Worm (Caenorhabditis elegans) whole organism, L2 larva: ENCODE results near the gene ari-2.

Source experiments
- C34F6.9 ChIP-seq: fragments of 150-350 bp; optimal IDR thresholded peaks from 2 replicates; lab custom pipeline; 2014; ENCODE audit warnings: missing biosample characterization, missing genetic modification characterization
- F13H6.1 ChIP-seq: sonication (generic microtip); optimal IDR thresholded peaks from 2 replicates; lab custom pipeline; 2016; ENCODE audit warnings: missing genetic modification characterization, missing compliant biosample characterization
- R02D3.7 ChIP-seq: fragments of 150-350 bp; optimal IDR thresholded peaks from 2 replicates; lab custom pipeline; 2014; ENCODE audit warnings: missing biosample characterization, missing genetic modification characterization
- Y55F3AM.14 ChIP-seq: fragments of 200-800 bp; sonication (Bioruptor generic); optimal IDR thresholded peaks from 2 replicates; lab custom pipeline; 2018; ENCODE audit warnings: mild to moderate bottlenecking, missing genetic modification characterization, missing compliant biosample characterization
- ZK546.5 ChIP-seq: sonication (generic microtip); optimal IDR thresholded peaks from 2 replicates; lab custom pipeline; 2017; ENCODE audit warnings: missing biosample characterization, missing genetic modification characterization
- aly-2 ChIP-seq: fragments of 150-350 bp; optimal IDR thresholded peaks from 2 replicates; lab custom pipeline; 2014; ENCODE audit warnings: missing biosample characterization, missing genetic modification characterization
- ama-1 ChIP-seq: fragments of 150-350 bp; optimal IDR thresholded peaks from 2 replicates; lab custom pipeline; 2018; ENCODE audit warnings: inconsistent platforms
- blmp-1 ChIP-seq: sonication (generic microtip); optimal IDR thresholded peaks from 2 replicates; lab custom pipeline; 2017; ENCODE audit warnings: missing genetic modification characterization, mild to moderate bottlenecking, missing compliant biosample characterization, antibody characterized with exemption, moderate library complexity; ENCODE audit not compliant: insufficient read depth
- ceh-16 ChIP-seq: fragments of 150-350 bp; optimal IDR thresholded peaks from 2 replicates; lab custom pipeline; 2014; ENCODE audit warnings: missing biosample characterization, missing genetic modification characterization
- ceh-82 ChIP-seq: fragments of 150-350 bp; optimal IDR thresholded peaks from 2 replicates; lab custom pipeline; 2014; ENCODE audit warnings: missing biosample characterization, missing genetic modification characterization
- crh-2 ChIP-seq: sonication (generic microtip); optimal IDR thresholded peaks from 2 replicates; lab custom pipeline; 2017; ENCODE audit warnings: missing biosample characterization, missing genetic modification characterization
- dmd-4 ChIP-seq: sonication (generic microtip); optimal IDR thresholded peaks from 2 replicates; lab custom pipeline; 2017; ENCODE audit warnings: missing biosample characterization, missing genetic modification characterization
- egl-27 ChIP-seq: sonication (generic microtip); optimal IDR thresholded peaks from 3 replicates; lab custom pipeline; 2017; ENCODE audit warnings: missing biosample characterization, missing genetic modification reagents, missing genetic modification characterization
- elt-1 ChIP-seq: fragments of 150-350 bp; optimal IDR thresholded peaks from 2 replicates; lab custom pipeline; 2014; ENCODE audit warnings: missing biosample characterization, missing genetic modification characterization
- fos-1 ChIP-seq: fragments of 150-350 bp; optimal IDR thresholded peaks from 2 replicates; lab custom pipeline; 2014; ENCODE audit warnings: missing biosample characterization, missing genetic modification characterization
- gmeb-1 ChIP-seq: fragments of 150-350 bp; optimal IDR thresholded peaks from 2 replicates; lab custom pipeline; 2014; ENCODE audit warnings: missing biosample characterization, missing genetic modification characterization
- lin-11 ChIP-seq: fragments of 150-350 bp; sonication (generic microtip); optimal IDR thresholded peaks from 2 replicates; lab custom pipeline; 2014; ENCODE audit warnings: missing biosample characterization, missing genetic modification characterization, inconsistent platforms, mixed read lengths
- lin-13 ChIP-seq: fragments of 150-350 bp; optimal IDR thresholded peaks from 2 replicates; lab custom pipeline; 2014; ENCODE audit warnings: missing biosample characterization, missing genetic modification reagents, missing genetic modification characterization
- lin-39 ChIP-seq: fragments of 150-350 bp; optimal IDR thresholded peaks from 2 replicates; lab custom pipeline; 2014; ENCODE audit warnings: missing biosample characterization, missing genetic modification reagents, missing genetic modification characterization
- lsy-2 ChIP-seq, 2 experiments: fragments of 150-350 bp in 1 of 2; sonication (generic microtip) in 1 of 2; optimal IDR thresholded peaks; 2 replicates each; lab custom pipeline; 2014 to 2017; ENCODE audit warnings: missing biosample characterization in 2 of 2, missing genetic modification characterization in 2 of 2
- mbf-1 ChIP-seq: sonication (generic microtip); optimal IDR thresholded peaks from 2 replicates; lab custom pipeline; 2017; ENCODE audit warnings: missing biosample characterization, missing genetic modification characterization
- mdl-1 ChIP-seq, 2 experiments: fragments of 150-350 bp in 1 of 2; sonication (generic microtip) in 1 of 2; optimal IDR thresholded peaks; 2 replicates each; lab custom pipeline; 2017; ENCODE audit warnings: missing biosample characterization in 2 of 2, missing genetic modification characterization in 2 of 2
- nhr-10 ChIP-seq: sonication (generic microtip); optimal IDR thresholded peaks from 2 replicates; lab custom pipeline; 2017; ENCODE audit warnings: missing biosample characterization, missing genetic modification characterization
- nhr-11 ChIP-seq: fragments of 150-350 bp; optimal IDR thresholded peaks from 2 replicates; lab custom pipeline; 2014; ENCODE audit warnings: missing biosample characterization, missing genetic modification characterization
- nhr-12 ChIP-seq: fragments of 150-350 bp; optimal IDR thresholded peaks from 2 replicates; lab custom pipeline; 2014; ENCODE audit warnings: missing biosample characterization, missing genetic modification characterization
- nhr-129 ChIP-seq: fragments of 150-350 bp; optimal IDR thresholded peaks from 2 replicates; lab custom pipeline; 2014; ENCODE audit warnings: missing biosample characterization, missing genetic modification characterization
- nhr-23 ChIP-seq: fragments of 150-350 bp; optimal IDR thresholded peaks from 2 replicates; lab custom pipeline; 2014; ENCODE audit warnings: missing biosample characterization, missing genetic modification reagents, missing genetic modification characterization
- nhr-237 ChIP-seq: fragments of 150-350 bp; optimal IDR thresholded peaks from 2 replicates; lab custom pipeline; 2014; ENCODE audit warnings: missing biosample characterization, missing genetic modification characterization
- nhr-25 ChIP-seq: fragments of 150-350 bp; sonication (generic microtip); optimal IDR thresholded peaks from 3 replicates; lab custom pipeline; 2014; ENCODE audit warnings: missing biosample characterization, missing genetic modification characterization
- nhr-6 ChIP-seq: fragments of 150-350 bp; optimal IDR thresholded peaks from 2 replicates; lab custom pipeline; 2014; ENCODE audit warnings: missing biosample characterization, missing genetic modification characterization
- nhr-77 ChIP-seq: fragments of 150-350 bp; optimal IDR thresholded peaks from 2 replicates; lab custom pipeline; 2014; ENCODE audit warnings: missing biosample characterization, missing genetic modification characterization
- peb-1 ChIP-seq: fragments of 150-350 bp; optimal IDR thresholded peaks from 2 replicates; lab custom pipeline; 2014; ENCODE audit warnings: missing biosample characterization, missing genetic modification characterization
- sem-4 ChIP-seq: fragments of 150-350 bp; optimal IDR thresholded peaks from 2 replicates; lab custom pipeline; 2014; ENCODE audit warnings: missing biosample characterization, missing genetic modification reagents, missing genetic modification characterization
- skn-1 ChIP-seq: sonication (generic microtip); optimal IDR thresholded peaks from 2 replicates; lab custom pipeline; 2017; ENCODE audit warnings: missing biosample characterization, missing genetic modification characterization
- sma-3 ChIP-seq: sonication (generic microtip); optimal IDR thresholded peaks from 2 replicates; lab custom pipeline; 2016; ENCODE audit warnings: missing genetic modification reagents, missing genetic modification characterization, missing compliant biosample characterization
- sma-9 ChIP-seq, 2 experiments: fragments of 150-350 bp in 1 of 2; sonication (generic microtip) in 1 of 2; optimal IDR thresholded peaks; 2 replicates each; lab custom pipeline; 2014 to 2016; ENCODE audit warnings: missing genetic modification characterization in 2 of 2, mild to moderate bottlenecking in 1 of 2, missing biosample characterization in 1 of 2, missing compliant biosample characterization in 1 of 2, missing genetic modification reagents in 1 of 2, moderate library complexity in 1 of 2
- snpc-4 ChIP-seq: fragments of 150-350 bp; optimal IDR thresholded peaks from 2 replicates; lab custom pipeline; 2014; ENCODE audit warnings: missing biosample characterization, missing genetic modification characterization
- unc-39 ChIP-seq: fragments of 150-350 bp; optimal IDR thresholded peaks from 2 replicates; lab custom pipeline; 2014; ENCODE audit warnings: missing biosample characterization, missing genetic modification characterization
- unc-55 ChIP-seq: fragments of 150-350 bp; sonication (generic microtip); optimal IDR thresholded peaks from 3 replicates; lab custom pipeline; 2014; ENCODE audit warnings: missing biosample characterization, missing genetic modification reagents, missing genetic modification characterization
- unc-62 ChIP-seq: fragments of 150-350 bp; optimal IDR thresholded peaks from 2 replicates; lab custom pipeline; 2014; ENCODE audit warnings: missing biosample characterization, missing genetic modification reagents, missing genetic modification characterization
- zag-1 ChIP-seq: fragments of 150-350 bp; optimal IDR thresholded peaks from 2 replicates; lab custom pipeline; 2014; ENCODE audit warnings: missing biosample characterization, missing genetic modification characterization
- ztf-1 ChIP-seq: fragments of 200-800 bp; sonication (Bioruptor generic); conservative IDR thresholded peaks from 2 replicates; pipeline ENCODE4 v1.3.6; 2022; ENCODE audit warnings: missing genetic modification characterization, missing compliant biosample characterization
- ztf-11 ChIP-seq: sonication (generic microtip); optimal IDR thresholded peaks from 2 replicates; lab custom pipeline; 2017; ENCODE audit warnings: missing biosample characterization, missing genetic modification characterization

ari-2 gene

DNA sequence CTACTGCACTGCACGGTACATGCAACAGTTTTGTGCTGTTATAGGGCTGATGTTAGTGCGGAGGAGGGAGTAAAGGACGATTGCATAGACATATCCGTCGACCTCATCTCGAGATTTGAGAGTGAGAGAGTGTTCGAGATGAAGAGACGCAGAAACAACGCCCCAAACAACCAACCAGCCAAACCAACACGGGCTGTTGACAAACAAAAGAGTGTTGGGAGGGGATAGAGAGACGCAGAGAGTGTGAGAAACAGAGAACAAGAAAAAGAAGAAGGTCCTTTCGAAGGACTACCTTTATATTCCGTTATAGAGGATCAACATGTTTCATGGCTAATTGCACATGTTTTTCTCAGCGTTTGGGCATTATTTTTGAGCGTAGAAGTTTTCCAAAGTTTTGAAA, 49.4 kb downstream of the ari-2 start (continued):
- TF ChIP-seq R02D3.7, result no peak
- no peak for TF ChIP-seq ZK546.5 (tag; lab: Kevin White, UChicago)
- TF ChIP-seq crh-2 (tag; lab: Kevin White, UChicago), result peak; percentile 43
- TF ChIP-seq nhr-25 (tag; lab: Kevin White, UChicago), result no peak
- TF ChIP-seq Y55F3AM.14, result no peak
- TF ChIP-seq aly-2 (tag; lab: Kevin White, UChicago), result no peak
- TF ChIP-seq F13H6.1 (tag; lab: Kevin White, UChicago), result peak; percentile 75
- TF ChIP-seq, all 48 proteins: peak for 7

DNA sequence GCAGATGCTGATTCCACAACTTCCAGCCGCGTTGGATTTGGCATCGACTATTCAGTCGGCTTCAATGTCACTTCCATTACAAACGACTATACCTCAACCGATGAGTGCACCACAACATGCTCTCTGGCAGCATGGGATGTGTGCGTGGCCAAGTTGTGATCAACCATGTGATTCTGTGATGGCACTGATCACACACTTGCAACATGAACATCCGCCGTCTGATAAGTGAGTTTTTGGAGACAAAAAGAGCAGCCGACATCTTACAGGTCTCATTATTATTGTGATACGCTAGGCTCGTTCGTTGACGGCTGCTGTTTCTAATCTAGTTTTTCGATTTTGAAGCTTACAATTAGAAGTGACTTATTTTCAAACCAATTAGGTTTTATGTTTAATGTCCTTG, 51.5 kb downstream of the ari-2 start:
- TF ChIP-seq nhr-10 (tag; lab: Kevin White, UChicago) (no peak), snpc-4 (tag; lab: Kevin White, UChicago) (peak; percentile 48), F13H6.1 (tag; lab: Kevin White, UChicago) (no peak), nhr-11 (tag; lab: Kevin White, UChicago) (no peak), unc-62 (no peak), nhr-129 (peak; percentile 31)

DNA sequence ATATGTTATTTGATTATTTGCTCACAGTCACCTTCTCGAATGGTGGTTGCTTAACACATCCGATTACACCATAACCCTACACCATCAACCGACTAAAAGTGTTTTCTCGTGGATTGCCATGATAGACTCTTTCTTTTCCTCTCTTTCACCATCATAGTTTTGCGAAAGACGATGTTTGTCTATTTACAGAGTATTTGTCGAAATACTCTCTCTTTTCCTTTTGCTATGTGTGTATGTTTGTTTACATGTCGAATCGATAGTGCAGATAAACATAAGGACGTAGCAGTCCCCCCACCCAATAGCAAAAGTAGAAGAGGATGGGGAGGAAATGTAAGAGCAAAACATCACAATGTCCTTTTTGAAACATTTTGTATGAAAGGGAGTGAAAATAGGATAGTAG, 52.4 kb downstream of the ari-2 start:
- TF ChIP-seq C34F6.9 (no peak), F13H6.1 (tag; lab: Kevin White, UChicago) (peak; percentile 74), Y55F3AM.14 (no peak), peb-1 (tag; lab: Kevin White, UChicago) (no peak), ama-1 (lab: Kevin White, UChicago) (no peak), nhr-25 (tag; lab: Kevin White, UChicago) (no peak), aly-2 (tag; lab: Kevin White, UChicago) (no peak), snpc-4 (tag; lab: Kevin White, UChicago) (no peak), sma-3 (no peak), sma-9 (GFP tag; optimal IDR thresholded peaks at IDR 0.05; lab: Kevin White, UChicago) (peak; percentile 53), sma-9 (tag; optimal IDR thresholded peaks at IDR 0.05; lab: Kevin White, UChicago) (no peak), lin-11 (tag; lab: Kevin White, UChicago) (no peak), ztf-1 (no peak), elt-1 (tag; lab: Kevin White, UChicago) (no peak), fos-1 (tag; lab: Kevin White, UChicago) (no peak), nhr-129 (peak; percentile 75), nhr-6 (tag; lab: Kevin White, UChicago) (no peak), nhr-237 (tag; lab: Kevin White, UChicago) (no peak), crh-2 (tag; lab: Kevin White, UChicago) (no peak), blmp-1 (tag; lab: Kevin White, UChicago) (no peak), mbf-1 (tag; lab: Kevin White, UChicago) (no peak), nhr-10 (tag; lab: Kevin White, UChicago) (no peak), nhr-12 (tag; lab: Kevin White, UChicago) (no peak), zag-1 (tag; lab: Kevin White, UChicago) (no peak), lsy-2 (tag; optimal IDR thresholded peaks at IDR 0.05; lab: Kevin White, UChicago) (peak in 1 of 2 experiments; percentile 4), sem-4 (tag; lab: Kevin White, UChicago) (no peak), unc-39 (tag; lab: Kevin White, UChicago) (no peak), unc-55 (GFP tag; lab: Kevin White, UChicago) (no peak), unc-62 (no peak), nhr-11 (tag; lab: Kevin White, UChicago) (no peak), lin-13 (GFP tag; lab: Kevin White, UChicago) (no peak), ZK546.5 (tag; lab: Kevin White, UChicago) (no peak), nhr-77 (tag; lab: Kevin White, UChicago) (no peak), lin-39 (tag; lab: Kevin White, UChicago) (no peak), ceh-16 (tag; lab: Kevin White, UChicago) (no peak), dmd-4 (no peak)

DNA sequence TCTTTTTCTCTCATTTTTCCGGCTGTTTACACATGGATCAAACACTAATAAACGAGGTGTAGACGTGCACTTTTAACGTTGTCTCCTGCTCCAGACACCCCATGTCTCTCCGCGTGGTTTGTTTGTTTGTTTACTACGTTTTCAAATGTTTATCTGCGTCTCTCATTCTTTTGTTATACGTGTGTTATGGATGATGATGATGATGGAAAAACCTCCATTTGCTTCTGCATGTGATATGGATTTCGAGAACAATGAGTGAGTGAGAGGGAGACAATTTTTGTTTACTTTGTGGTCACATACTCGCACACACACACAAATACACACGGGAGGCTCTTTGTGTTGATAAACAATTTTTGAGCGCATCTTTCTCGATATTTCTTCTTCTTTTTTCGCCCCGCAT, 53.5 kb downstream of the ari-2 start:
- no peak for TF ChIP-seq nhr-237 (tag; lab: Kevin White, UChicago)
- no peak for TF ChIP-seq ztf-11
- TF ChIP-seq ceh-16 (tag; lab: Kevin White, UChicago), result no peak
- no peak for TF ChIP-seq lin-39 (tag; lab: Kevin White, UChicago)
- peak; percentile 8 for TF ChIP-seq nhr-25 (tag; lab: Kevin White, UChicago)
- peak; percentile 41 for TF ChIP-seq fos-1 (tag; lab: Kevin White, UChicago)
- TF ChIP-seq unc-62, result no peak
- TF ChIP-seq ceh-82 (tag; lab: Kevin White, UChicago), result no peak
- TF ChIP-seq crh-2 (tag; lab: Kevin White, UChicago), result peak; percentile 92
- TF ChIP-seq sem-4 (tag; lab: Kevin White, UChicago), result peak; percentile 49
- TF ChIP-seq ama-1 (lab: Kevin White, UChicago), result peak; percentile 32
- TF ChIP-seq elt-1 (tag; lab: Kevin White, UChicago), result no peak
- TF ChIP-seq nhr-10 (tag; lab: Kevin White, UChicago), result no peak
- TF ChIP-seq nhr-23 (tag; lab: Kevin White, UChicago), result no peak
- peak; percentile 88 for TF ChIP-seq egl-27 (tag; lab: Kevin White, UChicago)
- peak; percentile 76 for TF ChIP-seq Y55F3AM.14
- peak; percentile 97 for TF ChIP-seq F13H6.1 (tag; lab: Kevin White, UChicago)
- TF ChIP-seq sma-3, result peak; percentile 51
- TF ChIP-seq gmeb-1 (tag; lab: Kevin White, UChicago), result peak; percentile 5
- no peak for TF ChIP-seq nhr-77 (tag; lab: Kevin White, UChicago)
- no peak for TF ChIP-seq mbf-1 (tag; lab: Kevin White, UChicago)
- TF ChIP-seq snpc-4 (tag; lab: Kevin White, UChicago), result peak; percentile 13
- TF ChIP-seq skn-1, result peak; percentile 75
- peak; percentile 6 to 79 for TF ChIP-seq mdl-1 (tag; optimal IDR thresholded peaks at IDR 0.05; lab: Kevin White, UChicago)
- TF ChIP-seq lin-11 (tag; lab: Kevin White, UChicago), result peak; percentile 61
- TF ChIP-seq lsy-2 (tag; optimal IDR thresholded peaks at IDR 0.05; lab: Kevin White, UChicago), result peak in 1 of 2 experiments; percentile 90
- peak; percentile 94 for TF ChIP-seq sma-9 (GFP tag; optimal IDR thresholded peaks at IDR 0.05; lab: Kevin White, UChicago)
- no peak for TF ChIP-seq sma-9 (tag; optimal IDR thresholded peaks at IDR 0.05; lab: Kevin White, UChicago)
- peak; percentile 97 for TF ChIP-seq nhr-129
